Fruit fly (Drosophila melanogaster): Measurements from ENCODE around the gene CG4080.

The CG4080 gene

DNA sequence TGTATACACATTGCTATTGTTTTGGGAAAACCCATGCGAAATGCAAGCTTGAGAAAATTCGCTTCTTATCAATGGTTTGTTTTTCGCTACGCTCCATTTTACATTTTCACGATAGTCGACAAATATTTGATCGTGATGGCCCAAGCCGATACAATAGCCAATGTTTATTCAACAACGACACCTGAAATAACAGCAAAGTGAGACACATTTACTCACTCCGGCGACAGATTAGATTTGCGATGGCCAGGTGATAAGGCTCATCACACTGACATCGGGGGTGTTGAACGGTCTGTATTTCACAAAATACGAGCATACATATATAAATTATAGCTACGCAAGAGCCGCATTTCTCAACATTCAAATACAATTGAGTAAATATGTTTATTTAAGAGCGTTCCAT is 1.9 kb downstream of the CG4080 start (continued):
- TF ChIP-seq so (GFP tag; IDR thresholded peaks at IDR 0.05) (peak; percentile 55; the same call in 2 of the 3 replicates), Mes4 (GFP tag; optimal IDR thresholded peaks at IDR 0.05) (no peak), yki (optimal IDR thresholded peaks at IDR 0.05) (no peak), odd (GFP tag; optimal IDR thresholded peaks at IDR 0.05) (peak; percentile 47), twi (tag; optimal IDR thresholded peaks at IDR 0.05) (peak; percentile 42), Oli (tag; optimal IDR thresholded peaks at IDR 0.05) (no peak), CG6175 (GFP tag; IDR thresholded peaks at IDR 0.05) (no peak), ind (GFP tag; optimal IDR thresholded peaks at IDR 0.05) (no peak), lov (optimal IDR thresholded peaks at IDR 0.05) (no peak), lov (GFP tag; IDR thresholded peaks at IDR 0.05) (peak; percentile 62; the same call in 1 of the 3 replicates), CG34224 (GFP tag; IDR thresholded peaks at IDR 0.05; ENCODE audit: partially characterized antibody) (no peak), vfl (GFP tag; optimal IDR thresholded peaks at IDR 0.05) (peak; percentile 19), NFAT (GFP tag; IDR thresholded peaks at IDR 0.05) (no peak), Atf3 (GFP tag; optimal IDR thresholded peaks at IDR 0.05) (no peak), wek (GFP tag; optimal IDR thresholded peaks at IDR 0.05) (peak; percentile 79), CG13424 (tag; optimal IDR thresholded peaks at IDR 0.05) (peak; percentile 39), CG10959 (GFP tag; IDR thresholded peaks at IDR 0.05) (peak; percentile 32; the same call in 1 of the 2 replicates), da (GFP tag; optimal IDR thresholded peaks at IDR 0.05) (no peak), CG12219 (GFP tag; optimal IDR thresholded peaks at IDR 0.05) (peak; percentile 30), CG15073 (GFP tag; optimal IDR thresholded peaks at IDR 0.05) (no peak), CG13123 (GFP tag; optimal IDR thresholded peaks at IDR 0.05) (no peak), Scr (GFP tag; IDR thresholded peaks at IDR 0.05; ENCODE audit: partially characterized antibody) (no peak), CG8281 (tag; optimal IDR thresholded peaks at IDR 0.05) (peak; percentile 32), CG10147 (GFP tag; optimal IDR thresholded peaks at IDR 0.05) (peak; percentile 63), tna (GFP tag; IDR thresholded peaks at IDR 0.05; ENCODE audit: partially characterized antibody) (no peak), CG4282 (GFP tag; optimal IDR thresholded peaks at IDR 0.05) (no peak), al (GFP tag; IDR thresholded peaks at IDR 0.05) (0 out of 2 replicates have a peak, but pooled peaks have one; percentile 18), CG12104 (GFP tag; optimal IDR thresholded peaks at IDR 0.05) (peak; percentile 62), Dref (GFP tag; IDR thresholded peaks at IDR 0.05) (no peak), Dip3 (GFP tag; optimal IDR thresholded peaks at IDR 0.05) (no peak), Myb (GFP tag; optimal IDR thresholded peaks at IDR 0.05) (peak; percentile 25), her (GFP tag; optimal IDR thresholded peaks at IDR 0.05) (peak; percentile 71), CG1602 (GFP tag; optimal IDR thresholded peaks at IDR 0.05) (no peak), grau (tag; optimal IDR thresholded peaks at IDR 0.05) (peak; percentile 21), nerfin-1 (tag; optimal IDR thresholded peaks at IDR 0.05) (peak; percentile 56), hth (optimal IDR thresholded peaks at IDR 0.05) (no peak), zen2 (GFP tag; IDR thresholded peaks at IDR 0.05; ENCODE audit: partially characterized antibody) (no peak), maf-S (GFP tag; optimal IDR thresholded peaks at IDR 0.05) (peak; percentile 24), fu2 (GFP tag; optimal IDR thresholded peaks at IDR 0.05) (no peak), schlank (tag; optimal IDR thresholded peaks at IDR 0.05) (peak; percentile 89), CG12155 (GFP tag; optimal IDR thresholded peaks at IDR 0.05) (no peak), CG4360 (GFP tag; IDR thresholded peaks at IDR 0.05) (no peak), bsh (GFP tag; optimal IDR thresholded peaks at IDR 0.05) (peak in 1 of 2 experiments; percentile 4), CG11093 (GFP tag; IDR thresholded peaks at IDR 0.05) (no peak), tgo (GFP tag; IDR thresholded peaks at IDR 0.05) (no peak; the same call in 2 of the 3 replicates), CG4404 (GFP tag; IDR thresholded peaks at IDR 0.05) (no peak), HLH3B (GFP tag; IDR thresholded peaks at IDR 0.05) (peak; percentile 51; the same call in 1 of the 2 replicates), HHEX (GFP tag; optimal IDR thresholded peaks at IDR 0.05) (peak; percentile 89), Bgb (GFP tag; IDR thresholded peaks at IDR 0.05; ENCODE audit: partially characterized antibody) (no peak), Lhr (GFP tag; optimal IDR thresholded peaks at IDR 0.05) (no peak), CG30020 (tag; optimal IDR thresholded peaks at IDR 0.05) (no peak), hbn (GFP tag; IDR thresholded peaks at IDR 0.05; ENCODE audit: partially characterized antibody) (no peak)

Data from whole organism, embryonic.